Worm (Caenorhabditis elegans): ENCODE results near the gene pkn-1.

Gene pkn-1

DNA sequence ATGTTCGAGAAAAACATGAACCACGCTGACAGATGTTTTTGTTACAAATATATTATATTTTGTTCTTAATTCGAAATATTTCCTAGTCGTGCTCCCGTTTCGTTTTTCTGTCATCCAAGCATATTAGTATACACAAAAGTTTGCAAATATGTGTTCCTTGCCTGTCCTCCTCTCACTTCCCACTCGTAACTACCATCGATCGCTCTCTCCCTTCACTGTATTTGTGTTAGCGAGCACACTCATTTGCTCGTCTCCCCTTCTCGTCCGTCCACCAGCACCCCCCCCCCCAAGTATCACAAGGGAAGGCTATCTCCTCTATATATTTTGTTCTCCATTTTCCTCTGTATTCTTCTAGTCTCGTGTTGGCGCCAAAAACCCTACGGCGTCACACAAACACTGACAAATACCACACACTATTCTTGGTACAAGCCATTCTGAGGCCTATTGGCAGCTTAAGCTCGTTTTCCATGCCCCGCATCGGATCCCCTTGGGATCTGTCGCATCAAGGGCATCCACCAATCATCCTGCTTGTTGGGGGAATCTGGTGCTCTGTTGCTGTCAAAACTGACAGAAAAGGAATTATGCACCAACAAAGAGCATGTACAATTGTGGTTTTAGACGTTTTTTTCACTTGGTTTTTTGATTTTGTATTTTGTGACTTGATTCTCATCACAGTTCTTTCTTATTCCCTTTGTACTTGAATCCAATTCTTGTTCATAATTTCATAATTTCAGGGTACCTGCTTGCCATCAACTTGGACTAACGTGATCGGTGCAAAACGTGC is at the start of gene pkn-1:
TSS of gene pkn-1 (plus strand) at position 734 of the 784 bp plus-strand sequence.
- TF ChIP-seq madf-5 (GFP tag; IDR thresholded peaks at IDR 0.05) (no peak), pha-4 (GFP tag; IDR thresholded peaks at IDR 0.05) (no peak), pha-4 (tag; optimal IDR thresholded peaks at IDR 0.05) (peak; percentile 54), ZK337.2 (GFP tag; IDR thresholded peaks at IDR 0.05) (no peak), mes-2 (tag; optimal IDR thresholded peaks at IDR 0.05; ENCODE audit: poor library complexity, severe bottlenecking) (peak; percentile 35), hlh-11 (tag; optimal IDR thresholded peaks at IDR 0.05) (peak; percentile 20), egl-43 (GFP tag; IDR thresholded peaks at IDR 0.05) (peak; percentile 62; the same call in 1 of the 2 replicates), unc-62 (GFP tag; optimal IDR thresholded peaks at IDR 0.05 in 1 of 2) (peak in 1 of 2 experiments; percentile 99), unc-62 (tag; optimal IDR thresholded peaks at IDR 0.05) (no peak), hlh-30 (tag; optimal IDR thresholded peaks at IDR 0.05; ENCODE audit: insufficient read depth) (peak; percentile 53)

DNA sequence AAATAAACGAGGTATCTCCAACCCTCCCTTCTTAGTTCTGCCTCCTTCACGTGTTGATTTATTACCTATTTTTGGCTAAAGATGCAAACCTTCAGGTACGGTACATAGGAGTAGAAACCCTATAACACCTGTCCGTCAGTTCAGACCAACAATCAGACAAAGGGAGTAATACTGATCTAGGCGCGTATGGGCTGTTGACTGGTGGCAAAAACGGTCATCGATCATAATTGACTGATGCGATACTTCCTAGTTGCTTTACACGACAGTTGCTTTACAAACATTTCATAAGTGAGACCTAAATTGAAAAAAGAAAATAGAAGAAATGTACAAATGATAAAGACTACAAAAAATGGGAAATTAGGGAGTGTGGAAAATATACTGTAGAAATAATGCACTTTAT is 46.9 kb upstream of the pkn-1 start:
- TF ChIP-seq nhr-28 (tag; optimal IDR thresholded peaks at IDR 0.05) (peak; percentile 21), aha-1 (tag) (peak; percentile 90), madf-5 (GFP tag; IDR thresholded peaks at IDR 0.05) (no peak)

DNA sequence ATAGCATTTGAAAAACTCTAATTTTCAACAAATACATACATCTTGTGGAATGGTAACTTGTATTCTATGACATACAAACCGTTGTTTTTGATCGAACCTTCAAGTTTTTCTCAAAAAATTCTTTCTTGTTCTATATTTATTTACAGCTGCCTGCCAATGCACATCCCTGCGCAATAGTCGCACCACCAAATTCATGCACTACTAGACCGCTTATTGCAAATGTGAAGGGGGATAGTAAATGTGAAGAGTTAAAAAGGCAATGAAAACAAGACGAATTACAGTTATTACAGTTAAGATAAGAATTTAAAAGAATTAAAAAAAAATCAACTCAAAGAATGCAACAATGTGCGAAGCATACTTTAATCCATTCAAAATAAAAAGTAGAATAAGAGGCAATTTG is 43.2 kb upstream of the pkn-1 start:
- TF ChIP-seq R02D3.7 (tag; optimal IDR thresholded peaks at IDR 0.05) (no peak), unc-62 (GFP tag; optimal IDR thresholded peaks at IDR 0.05 in 1 of 2) (peak in 1 of 2 experiments; percentile 28), unc-62 (tag; optimal IDR thresholded peaks at IDR 0.05) (no peak), ZK546.5 (tag; optimal IDR thresholded peaks at IDR 0.05) (no peak)

DNA sequence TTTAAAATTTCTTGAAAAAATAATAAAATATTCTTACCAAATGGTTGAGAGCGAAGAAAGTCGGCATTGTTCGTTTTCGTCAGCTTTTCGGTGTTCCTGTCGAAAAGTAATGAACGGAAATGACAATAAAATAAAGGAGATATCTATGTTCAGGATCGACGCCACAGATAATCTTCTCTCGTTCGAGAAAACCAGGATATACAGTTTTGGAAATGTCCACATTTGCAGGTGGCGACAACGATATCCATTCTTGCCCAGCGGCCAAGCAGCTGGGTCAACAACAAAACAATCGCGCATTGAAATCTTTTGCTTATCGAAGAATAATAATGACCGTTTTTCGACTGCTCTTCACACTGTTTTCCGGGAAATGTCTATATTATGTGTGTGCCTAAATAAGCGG is 41.4 kb upstream of the pkn-1 start, which contains the start of gene R07E3.7:
TSS of gene R07E3.7 (minus strand) at position 101 of the 400 bp plus-strand sequence.
- TF ChIP-seq cey-2 (tag; optimal IDR thresholded peaks at IDR 0.05; ENCODE audit: borderline replicate concordance, insufficient read depth) (no peak), ces-1 (GFP tag; optimal IDR thresholded peaks at IDR 0.05) (no peak), gei-8 (GFP tag; optimal IDR thresholded peaks at IDR 0.05) (no peak), lin-1 (GFP tag; IDR thresholded peaks at IDR 0.05) (no peak), nhr-102 (tag; optimal IDR thresholded peaks at IDR 0.05) (no peak), nhr-41 (GFP tag; IDR thresholded peaks at IDR 0.05) (no peak), egl-43 (GFP tag; IDR thresholded peaks at IDR 0.05) (no peak), madf-9 (GFP tag; conservative IDR thresholded peaks at IDR 0.05) (no peak)

DNA sequence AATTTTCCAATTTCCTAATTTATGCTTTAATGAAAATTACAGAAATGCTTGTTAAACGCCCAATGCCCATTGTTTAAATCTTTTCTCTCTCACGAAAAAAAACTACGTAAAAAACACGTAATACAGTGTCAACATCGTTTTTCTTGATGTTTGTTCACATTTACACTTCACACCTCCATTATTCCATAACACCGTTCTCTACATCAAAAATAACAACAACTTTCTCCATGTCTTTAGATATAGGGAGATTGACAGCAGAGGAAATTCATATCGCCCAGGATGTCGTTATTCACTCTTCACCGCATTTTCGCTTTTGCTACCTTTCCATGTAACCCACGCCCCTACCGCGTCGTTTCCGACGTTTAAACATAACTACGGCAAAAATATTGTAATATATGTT is 39.0 kb upstream of the pkn-1 start, which contains the start of gene efhc-1:
TSS of gene efhc-1 (plus strand) at position 301 of the 400 bp plus-strand sequence.
- TF ChIP-seq aha-1 (tag) (peak; percentile 51), tag-97 (GFP tag; IDR thresholded peaks at IDR 0.05) (no peak), hlh-11 (tag; optimal IDR thresholded peaks at IDR 0.05) (no peak)

DNA sequence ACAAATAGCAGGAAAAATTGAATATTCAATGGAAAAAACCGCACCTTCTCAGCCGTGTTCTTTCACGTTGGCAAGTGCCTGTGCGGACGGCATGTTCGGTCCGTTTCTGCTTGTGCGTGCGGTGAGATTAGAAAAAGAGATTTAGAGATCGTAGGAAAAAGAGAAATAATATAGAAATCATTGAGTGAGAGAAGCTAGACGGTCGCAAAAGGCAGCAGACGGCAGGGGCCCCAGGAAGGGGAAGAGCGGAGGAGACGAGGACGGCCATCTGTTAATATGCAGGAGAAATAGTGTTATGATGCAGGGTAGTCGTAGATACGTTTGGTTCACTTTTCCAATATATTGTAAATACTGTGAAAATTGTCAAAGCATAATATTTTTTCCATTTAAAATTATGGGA is 24.5 kb upstream of the pkn-1 start, which contains the start of gene Y49A10A.2:
TSS of gene Y49A10A.2 (minus strand) at position 109 of the 400 bp plus-strand sequence.
- TF ChIP-seq mep-1 (tag; optimal IDR thresholded peaks at IDR 0.05) (peak; percentile 1), pqm-1 (tag; optimal IDR thresholded peaks at IDR 0.05) (no peak), hmg-1.1 (GFP tag; IDR thresholded peaks at IDR 0.05) (peak; percentile 31; the same call in 1 of the 2 replicates), rbr-2 (tag; optimal IDR thresholded peaks at IDR 0.05) (peak; percentile 41), ceh-28 (tag; optimal IDR thresholded peaks at IDR 0.05) (no peak), dmd-6 (GFP tag; IDR thresholded peaks at IDR 0.05) (0 out of 2 replicates have a peak, but pooled peaks have one; percentile 9), snpc-4 (tag; optimal IDR thresholded peaks at IDR 0.05) (no peak), lim-7 (GFP tag; IDR thresholded peaks at IDR 0.05) (no peak), lsy-2 (tag; optimal IDR thresholded peaks at IDR 0.05) (peak in 1 of 2 experiments; percentile 4), mes-2 (tag; optimal IDR thresholded peaks at IDR 0.05; ENCODE audit: poor library complexity, severe bottlenecking) (peak; percentile 66), hif-1 (tag; optimal IDR thresholded peaks at IDR 0.05) (peak in 1 of 2 experiments; percentile 3), dmd-9 (GFP tag; IDR thresholded peaks at IDR 0.05) (no peak), mdl-1 (tag; optimal IDR thresholded peaks at IDR 0.05) (peak in 1 of 2 experiments; percentile 24), hlh-11 (tag; optimal IDR thresholded peaks at IDR 0.05) (peak; percentile 33), zip-11 (GFP tag; IDR thresholded peaks at IDR 0.05) (no peak), set-16 (GFP tag; IDR thresholded peaks at IDR 0.05) (no peak), dve-1 (tag; optimal IDR thresholded peaks at IDR 0.05; ENCODE audit: insufficient read depth) (peak; percentile 1), ztf-11 (tag; optimal IDR thresholded peaks at IDR 0.05) (no peak), jun-1 (tag; optimal IDR thresholded peaks at IDR 0.05) (no peak), hlh-30 (tag; optimal IDR thresholded peaks at IDR 0.05; ENCODE audit: insufficient read depth) (peak; percentile 10)

Measured in whole organism, L4 larva.